Fruit fly (Drosophila melanogaster) whole organism, adult: ENCODE data around the gene scrib.

Source experiments
- CG11617 ChIP-seq: fragments of 200-800 bp; sonication (Bioruptor generic); optimal IDR thresholded peaks from 2 replicates; lab custom pipeline; 2017; ENCODE audit warnings: mild to moderate bottlenecking, missing biosample characterization, missing genetic modification reagents, missing genetic modification characterization
- CG12768 ChIP-seq: fragments of 200-800 bp; sonication (Bioruptor generic); optimal IDR thresholded peaks from 2 replicates; lab custom pipeline; 2017; ENCODE audit warnings: missing biosample characterization, missing genetic modification characterization, mild to moderate bottlenecking, moderate library complexity, missing genetic modification reagents
- CG14711 ChIP-seq: fragments of 200-800 bp; sonication (Bioruptor generic); optimal IDR thresholded peaks from 2 replicates; lab custom pipeline; 2018; ENCODE audit warnings: missing biosample characterization, mild to moderate bottlenecking, missing genetic modification characterization, moderate library complexity
- CG1620 ChIP-seq: fragments of 200-800 bp; sonication (Bioruptor generic); optimal IDR thresholded peaks from 2 replicates; lab custom pipeline; 2016; ENCODE audit warnings: missing biosample characterization, missing genetic modification characterization
- CG33017 ChIP-seq: fragments of 200-800 bp; sonication (Bioruptor generic); optimal IDR thresholded peaks from 2 replicates; lab custom pipeline; 2018; ENCODE audit warnings: missing biosample characterization, mild to moderate bottlenecking, missing genetic modification characterization, moderate library complexity
- CG5204 ChIP-seq: fragments of 200-800 bp; sonication (Bioruptor generic); optimal IDR thresholded peaks from 2 replicates; lab custom pipeline; 2016; ENCODE audit warnings: missing biosample characterization, missing genetic modification characterization
- CG7045 ChIP-seq: fragments of 200-800 bp; sonication (Bioruptor generic); optimal IDR thresholded peaks from 2 replicates; lab custom pipeline; 2017; ENCODE audit warnings: missing biosample characterization, mild to moderate bottlenecking, missing genetic modification characterization
- CG7101 ChIP-seq: fragments of 200-800 bp; sonication (Bioruptor generic); optimal IDR thresholded peaks from 2 replicates; lab custom pipeline; 2018; ENCODE audit warnings: missing biosample characterization, mild to moderate bottlenecking, missing genetic modification characterization, moderate library complexity
- Clk ChIP-seq: fragments of 200-800 bp; sonication (Bioruptor generic); optimal IDR thresholded peaks from 2 replicates; lab custom pipeline; 2017; ENCODE audit warnings: missing biosample characterization, missing genetic modification characterization
- Crg-1 ChIP-seq: fragments of 200-800 bp; sonication (Bioruptor generic); optimal IDR thresholded peaks from 2 replicates; lab custom pipeline; 2016; ENCODE audit warnings: missing biosample characterization, missing genetic modification characterization
- Hr96 ChIP-seq: fragments of 200-800 bp; sonication (Bioruptor generic); optimal IDR thresholded peaks from 2 replicates; lab custom pipeline; 2016; ENCODE audit warnings: missing biosample characterization, missing genetic modification characterization
- Mnt ChIP-seq: fragments of 200-800 bp; sonication (Bioruptor generic); optimal IDR thresholded peaks from 2 replicates; lab custom pipeline; 2016; ENCODE audit warnings: missing biosample characterization, mild to moderate bottlenecking, missing genetic modification characterization
- bab1 ChIP-seq: fragments of 200-800 bp; sonication (Bioruptor generic); optimal IDR thresholded peaks from 3 replicates; lab custom pipeline; 2019; ENCODE audit warnings: missing biosample characterization, mild to moderate bottlenecking, missing genetic modification characterization, moderate library complexity
- cic ChIP-seq: fragments of 200-800 bp; sonication (Bioruptor generic); optimal IDR thresholded peaks from 2 replicates; lab custom pipeline; 2017; ENCODE audit warnings: missing biosample characterization, mild to moderate bottlenecking, missing genetic modification characterization, moderate library complexity
- cnc ChIP-seq, 2 experiments: fragments of >200 bp; optimal IDR thresholded peaks; 2 replicates each; lab custom pipeline; 2017
- kay ChIP-seq: fragments of 200-800 bp; sonication (Bioruptor generic); peaks from one replicate; lab custom pipeline; 2016; ENCODE audit warnings: missing biosample characterization, missing genetic modification characterization, borderline replicate concordance
- ovo ChIP-seq: fragments of 200-800 bp; sonication (Bioruptor generic); optimal IDR thresholded peaks from 2 replicates; lab custom pipeline; 2016; ENCODE audit warnings: missing biosample characterization, missing genetic modification characterization
- pad ChIP-seq: fragments of 200-800 bp; sonication (Bioruptor generic); optimal IDR thresholded peaks from 3 replicates; lab custom pipeline; 2017; ENCODE audit warnings: missing biosample characterization, missing genetic modification characterization, mild to moderate bottlenecking, moderate library complexity, missing genetic modification reagents
- tj ChIP-seq: fragments of 200-800 bp; sonication (Bioruptor generic); optimal IDR thresholded peaks from 3 replicates; lab custom pipeline; 2017; ENCODE audit warnings: missing biosample characterization, mild to moderate bottlenecking, missing genetic modification characterization, moderate library complexity
- toe ChIP-seq: fragments of 200-800 bp; sonication (Bioruptor generic); optimal IDR thresholded peaks from 2 replicates; lab custom pipeline; 2016; ENCODE audit warnings: missing biosample characterization, missing genetic modification characterization

The scrib gene

dm6 chr3R:26542108-26542507 is 6.0 kb downstream of the scrib start:
- TF ChIP-seq tj = peak; percentile 4
- TF ChIP-seq CG11617 = no peak

DNA sequence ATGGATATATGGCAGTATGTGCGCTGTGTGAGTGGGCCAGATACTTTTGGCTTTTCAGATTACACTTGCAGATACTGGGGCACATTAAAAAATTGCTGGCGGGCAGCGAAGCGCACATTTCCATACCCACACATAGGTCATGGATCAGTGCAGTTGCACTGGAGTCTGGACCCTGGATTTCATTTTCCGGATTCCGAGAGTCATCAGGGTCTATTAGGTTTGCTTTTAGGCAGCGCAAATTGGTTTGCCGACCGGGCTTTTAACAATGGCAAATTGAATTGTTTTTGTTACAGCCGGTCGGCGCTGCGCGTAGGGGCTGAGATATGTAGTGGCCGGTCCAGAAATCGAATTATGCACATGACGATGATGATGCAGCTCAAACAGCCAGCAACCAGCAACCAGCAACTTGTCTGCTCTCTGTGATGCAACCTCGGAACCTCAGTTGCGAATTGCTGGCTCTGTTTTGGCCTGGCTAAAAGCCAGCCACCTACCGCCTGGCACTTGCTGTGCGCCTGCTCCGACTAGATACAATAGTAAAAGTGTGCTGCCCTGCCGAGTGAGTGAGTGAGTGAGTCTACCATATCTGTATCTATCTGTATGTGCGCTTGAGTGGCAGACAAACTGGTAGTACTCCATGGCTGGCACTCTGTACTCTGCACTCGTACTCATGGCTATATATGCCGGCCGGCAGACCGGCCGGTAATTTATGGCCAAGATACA is 6.7 kb downstream of the scrib start:
- TF ChIP-seq CG7101 (no peak), kay (no peak), Clk (GFP tag; lab: Kevin White, UChicago) (no peak), ovo (GFP tag; lab: Kevin White, UChicago) (no peak), Mnt (no peak), CG12768 (GFP tag; lab: Kevin White, UChicago) (no peak), bab1 (GFP tag; lab: Kevin White, UChicago) (no peak), CG33017 (tag; lab: Kevin White, UChicago) (no peak), Crg-1 (no peak), CG11617 (no peak), CG14711 (tag; lab: Kevin White, UChicago) (no peak)

DNA sequence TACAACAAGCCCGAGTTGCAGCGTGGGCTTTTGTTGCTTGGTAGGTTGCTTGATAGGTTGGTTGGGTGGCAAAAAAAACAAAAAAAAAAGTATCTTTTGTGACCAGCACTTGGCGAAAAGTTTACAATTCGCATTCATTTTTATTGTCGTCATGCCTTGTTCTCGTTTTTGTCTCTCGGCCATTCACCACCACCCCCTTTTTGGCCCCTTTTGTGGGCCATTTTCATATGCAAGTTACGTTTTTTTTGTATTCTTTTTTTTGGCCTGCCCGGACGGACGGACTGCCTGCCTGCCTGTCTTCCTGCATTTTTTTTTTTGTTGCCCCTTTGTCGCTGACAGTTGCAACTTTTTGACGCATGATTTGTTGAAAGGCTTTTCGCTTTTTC is 7.3 kb downstream of the scrib start:
- TF ChIP-seq cic (GFP tag; lab: Kevin White, UChicago) (no peak), CG7101 (no peak), Crg-1 (no peak), CG7045 (GFP tag; lab: Kevin White, UChicago) (no peak), pad (GFP tag; lab: Kevin White, UChicago) (no peak), CG11617 (no peak), CG12768 (GFP tag; lab: Kevin White, UChicago) (no peak), CG33017 (tag; lab: Kevin White, UChicago) (no peak), Mnt (no peak), Clk (GFP tag; lab: Kevin White, UChicago) (no peak), toe (GFP tag; lab: Kevin White, UChicago) (no peak), CG14711 (tag; lab: Kevin White, UChicago) (no peak), tj (no peak)

DNA sequence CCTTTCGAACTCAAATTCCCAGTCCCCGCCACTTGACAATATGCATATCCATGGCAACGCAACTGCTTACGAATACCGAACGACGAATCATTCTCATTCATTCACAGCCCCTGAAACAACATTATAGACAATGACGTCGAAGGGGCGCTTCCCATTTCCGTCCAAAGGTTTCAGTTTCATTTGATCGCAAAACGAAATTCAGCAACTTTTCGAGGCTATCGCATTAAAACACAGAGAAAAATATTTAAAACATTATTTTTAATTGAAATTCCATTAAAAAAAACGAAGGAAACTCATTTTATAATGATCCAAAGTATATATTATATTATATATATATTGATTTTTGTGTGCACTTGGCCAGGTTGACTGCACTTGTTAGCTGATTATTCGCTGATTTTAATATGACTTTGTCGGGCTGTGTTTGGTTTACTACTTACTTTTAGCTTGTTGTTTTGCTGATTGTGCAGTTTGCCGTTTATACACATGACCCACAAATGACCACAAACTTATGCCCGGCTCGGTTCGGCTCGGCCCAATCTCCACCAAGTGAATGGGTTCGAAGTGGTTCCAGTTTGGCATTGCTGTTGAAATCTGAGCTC is 10.3 kb downstream of the scrib start:
- no peak for TF ChIP-seq CG5204 (GFP tag; lab: Kevin White, UChicago)
- TF ChIP-seq bab1 (GFP tag; lab: Kevin White, UChicago) = peak; percentile 44
- TF ChIP-seq Mnt = no peak
- TF ChIP-seq kay = no peak
- no peak for TF ChIP-seq cnc (optimal IDR thresholded peaks at IDR 0.05; lab: Kevin White, UChicago)
- no peak for TF ChIP-seq ovo (GFP tag; lab: Kevin White, UChicago)
- TF ChIP-seq CG14711 (tag; lab: Kevin White, UChicago) = no peak
- no peak for TF ChIP-seq toe (GFP tag; lab: Kevin White, UChicago)
- TF ChIP-seq pad (GFP tag; lab: Kevin White, UChicago) = no peak
- TF ChIP-seq CG11617 = no peak
- no peak for TF ChIP-seq cic (GFP tag; lab: Kevin White, UChicago)
- TF ChIP-seq CG7101 = no peak
- no peak for TF ChIP-seq Crg-1
- TF ChIP-seq tj = peak; percentile 98
- TF ChIP-seq CG7045 (GFP tag; lab: Kevin White, UChicago) = no peak
- TF ChIP-seq CG1620 = no peak
- TF ChIP-seq CG12768 (GFP tag; lab: Kevin White, UChicago) = no peak

DNA sequence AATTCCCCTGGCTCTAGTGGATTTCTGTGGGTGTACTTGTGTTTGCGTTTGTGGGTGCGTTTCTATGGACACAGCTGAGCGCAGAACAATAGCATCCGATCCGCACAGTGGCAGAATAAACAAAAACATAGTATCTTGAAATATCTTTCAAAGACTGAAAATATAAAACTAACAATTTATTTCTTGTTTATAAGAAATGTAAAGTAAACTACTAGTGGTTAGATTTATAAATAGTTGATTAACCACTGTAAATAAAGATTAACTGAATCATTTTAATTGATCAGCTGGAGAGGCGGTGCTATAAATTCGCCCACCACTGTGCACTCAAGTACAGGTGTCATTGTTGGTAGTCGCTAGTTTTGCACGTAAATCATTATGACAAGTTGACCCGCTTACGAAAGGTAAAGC is 11.5 kb downstream of the scrib start:
- peak; percentile 87 for TF ChIP-seq toe (GFP tag; lab: Kevin White, UChicago)
- TF ChIP-seq Hr96 = peak; percentile 76
- TF ChIP-seq kay = peak; percentile 90
- peak; percentile 90 for TF ChIP-seq CG5204 (GFP tag; lab: Kevin White, UChicago)
- TF ChIP-seq ovo (GFP tag; lab: Kevin White, UChicago) = peak; percentile 51
- TF ChIP-seq CG14711 (tag; lab: Kevin White, UChicago) = peak; percentile 81
- TF ChIP-seq Crg-1 = peak; percentile 67
- TF ChIP-seq CG11617 = peak; percentile 94
- TF ChIP-seq pad (GFP tag; lab: Kevin White, UChicago) = peak; percentile 72
- TF ChIP-seq bab1 (GFP tag; lab: Kevin White, UChicago) = peak; percentile 84
- TF ChIP-seq Mnt = peak; percentile 46
- peak; percentile 87 for TF ChIP-seq Clk (GFP tag; lab: Kevin White, UChicago)
- peak; percentile 93 for TF ChIP-seq CG12768 (GFP tag; lab: Kevin White, UChicago)
- TF ChIP-seq CG7045 (GFP tag; lab: Kevin White, UChicago) = peak; percentile 93
- peak; percentile 77 for TF ChIP-seq cic (GFP tag; lab: Kevin White, UChicago)
- TF ChIP-seq tj = no peak
- TF ChIP-seq cnc (optimal IDR thresholded peaks at IDR 0.05; lab: Kevin White, UChicago) = no peak
- peak; percentile 93 for TF ChIP-seq CG7101
- TF ChIP-seq CG33017 (tag; lab: Kevin White, UChicago) = peak; percentile 95
- TF ChIP-seq CG1620 = peak; percentile 58

DNA sequence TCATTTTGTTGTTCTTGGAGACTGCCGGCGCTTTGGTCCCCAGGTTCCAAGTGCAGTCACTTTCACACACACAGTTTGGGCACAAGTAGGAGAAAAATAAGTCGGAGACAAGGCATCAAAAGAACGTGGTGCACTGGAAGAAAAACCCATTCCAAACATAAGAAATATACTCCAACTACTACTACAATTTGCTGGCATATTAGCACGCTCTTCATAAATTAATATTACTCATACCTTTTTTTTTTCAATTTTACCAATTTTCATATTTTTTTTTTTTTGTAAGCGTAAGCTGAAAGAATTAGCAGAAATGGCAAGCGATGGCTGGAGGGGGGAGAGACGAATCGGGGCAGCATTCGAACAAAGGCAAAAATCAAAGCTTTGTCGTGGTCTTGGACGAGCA is 12.8 kb downstream of the scrib start:
- TF ChIP-seq CG7101 (no peak), kay (no peak), cnc (optimal IDR thresholded peaks at IDR 0.05; lab: Kevin White, UChicago) (no peak), CG12768 (GFP tag; lab: Kevin White, UChicago) (no peak), CG5204 (GFP tag; lab: Kevin White, UChicago) (no peak), Clk (GFP tag; lab: Kevin White, UChicago) (no peak), CG1620 (no peak), Mnt (no peak), CG11617 (no peak), CG14711 (tag; lab: Kevin White, UChicago) (no peak), cic (GFP tag; lab: Kevin White, UChicago) (no peak)
